Worm (Caenorhabditis elegans) whole organism, mixed stage, embryonic: ENCODE measurements around the gene C56C10.9.

ENCODE experiments used
- blmp-1 ChIP-seq: fragments of 150-350 bp; optimal IDR thresholded peaks from 2 replicates; lab custom pipeline; 2014; ENCODE audit warnings: missing biosample characterization, missing genetic modification characterization
- nhr-76 ChIP-seq: sonication (generic microtip); optimal IDR thresholded peaks from 2 replicates; lab custom pipeline; 2017; ENCODE audit warnings: missing biosample characterization, missing genetic modification characterization

- no peak for TF ChIP-seq nhr-76 (tag; lab: Kevin White, UChicago)
- no peak for TF ChIP-seq blmp-1
These were observed 44.0 kb upstream of the C56C10.9 start, which contains the start of gene T19D12.5 for ce11 chrII:6636136-6636535.
